Worm (Caenorhabditis elegans) whole organism, L4 larva: Measurements from ENCODE around the gene F10E7.1.

Experiments used
- F44E2.7 ChIP-seq: fragments of 200-800 bp; sonication (Bioruptor generic); IDR thresholded peaks from 2 replicates; pipeline ENCODE4 v2.1.2; 2022; ENCODE audit warnings: missing genetic modification characterization, missing compliant biosample characterization
- R02D3.7 ChIP-seq: fragments of 150-350 bp; sonication (generic microtip); optimal IDR thresholded peaks from 3 replicates; lab custom pipeline; 2014; ENCODE audit warnings: missing biosample characterization, missing genetic modification characterization
- Y48G9A.11 ChIP-seq: fragments of 200-800 bp; sonication (Bioruptor generic); IDR thresholded peaks from 2 replicates; pipeline ENCODE4 v1.3.6; 2022; ENCODE audit warnings: missing genetic modification reagents, missing genetic modification characterization, missing compliant biosample characterization
- Y5F2A.4 ChIP-seq: fragments of 200-800 bp; sonication (Bioruptor generic); optimal IDR thresholded peaks from 2 replicates; lab custom pipeline; 2018; ENCODE audit warnings: mild to moderate bottlenecking, missing genetic modification characterization, missing compliant biosample characterization
- aly-2 ChIP-seq: sonication (generic microtip); optimal IDR thresholded peaks from 2 replicates; lab custom pipeline; 2018; ENCODE audit warnings: missing biosample characterization, missing genetic modification characterization
- ama-1 ChIP-seq: fragments of 150-350 bp; optimal IDR thresholded peaks from 2 replicates; lab custom pipeline; 2014; ENCODE audit warnings: inconsistent platforms, mixed read lengths
- arid-1 ChIP-seq: fragments of 200-800 bp; sonication (Bioruptor generic); conservative IDR thresholded peaks from 2 replicates; pipeline ENCODE4 v1.3.6; 2022; ENCODE audit warnings: missing genetic modification reagents, missing genetic modification characterization, missing compliant biosample characterization
- ceh-28 ChIP-seq: fragments of 150-350 bp; optimal IDR thresholded peaks from 2 replicates; lab custom pipeline; 2014; ENCODE audit warnings: missing biosample characterization, missing genetic modification reagents, missing genetic modification characterization
- ces-1 ChIP-seq: fragments of 150-350 bp; sonication (generic microtip); optimal IDR thresholded peaks from 4 replicates; lab custom pipeline; 2014; ENCODE audit warnings: missing biosample characterization, missing genetic modification reagents, missing genetic modification characterization
- cey-2 ChIP-seq: sonication (generic microtip); optimal IDR thresholded peaks from 3 replicates; lab custom pipeline; 2017; ENCODE audit warnings: missing genetic modification characterization, mild to moderate bottlenecking, missing compliant biosample characterization, antibody characterized with exemption, borderline replicate concordance; ENCODE audit not compliant: insufficient read depth
- daf-8 ChIP-seq: fragments of 200-800 bp; sonication (Bioruptor generic); IDR thresholded peaks from 2 replicates; pipeline ENCODE4 v1.3.6; 2022; ENCODE audit warnings: missing genetic modification characterization, missing compliant biosample characterization
- dmd-8 ChIP-seq: fragments of 200-800 bp; sonication (Bioruptor generic); IDR thresholded peaks from 2 replicates; pipeline ENCODE4 v1.3.6; 2022; ENCODE audit warnings: missing genetic modification characterization, missing compliant biosample characterization
- dpl-1 ChIP-seq: fragments of 150-350 bp; optimal IDR thresholded peaks from 2 replicates; lab custom pipeline; 2014; ENCODE audit warnings: missing biosample characterization, missing genetic modification reagents, missing genetic modification characterization
- egl-27 ChIP-seq: sonication (generic microtip); optimal IDR thresholded peaks from 3 replicates; lab custom pipeline; 2017; ENCODE audit warnings: missing biosample characterization, missing genetic modification reagents, missing genetic modification characterization
- egl-43 ChIP-seq: fragments of 200-800 bp; sonication (Bioruptor generic); IDR thresholded peaks from 2 replicates; pipeline ENCODE4 v1.3.6; 2022; ENCODE audit warnings: missing genetic modification reagents, missing genetic modification characterization, missing compliant biosample characterization
- fkh-10 ChIP-seq: fragments of 150-350 bp; optimal IDR thresholded peaks from 2 replicates; lab custom pipeline; 2014; ENCODE audit warnings: missing biosample characterization, missing genetic modification reagents, missing genetic modification characterization
- lin-13 ChIP-seq: fragments of 150-350 bp; optimal IDR thresholded peaks from 2 replicates; lab custom pipeline; 2014; ENCODE audit warnings: missing biosample characterization, missing genetic modification reagents, missing genetic modification characterization
- madf-5 ChIP-seq, 2 experiments: fragments of 200-800 bp; sonication (Bioruptor generic); IDR thresholded peaks; 2 replicates each; pipeline ENCODE4 v1.3.6; 2022; ENCODE audit warnings: missing compliant biosample characterization in 2 of 2, missing genetic modification characterization in 2 of 2
- mep-1 ChIP-seq: fragments of 150-350 bp; sonication (generic microtip); optimal IDR thresholded peaks from 3 replicates; lab custom pipeline; 2014; ENCODE audit warnings: missing biosample characterization, missing genetic modification characterization
- mxl-2 ChIP-seq: fragments of 200-800 bp; sonication (Bioruptor generic); conservative IDR thresholded peaks from 2 replicates; pipeline ENCODE4 v1.3.6; 2022; ENCODE audit warnings: missing genetic modification reagents, missing genetic modification characterization, missing compliant biosample characterization
- mxl-3 ChIP-seq: fragments of 200-800 bp; sonication (Bioruptor generic); optimal IDR thresholded peaks from 2 replicates; lab custom pipeline; 2018; ENCODE audit warnings: mild to moderate bottlenecking, missing genetic modification characterization, missing compliant biosample characterization
- nhr-111 ChIP-seq: fragments of 200-800 bp; sonication (Bioruptor generic); optimal IDR thresholded peaks from 2 replicates; lab custom pipeline; 2018; ENCODE audit warnings: mild to moderate bottlenecking, missing genetic modification characterization, missing compliant biosample characterization
- nhr-237 ChIP-seq: sonication (generic microtip); optimal IDR thresholded peaks from 2 replicates; lab custom pipeline; 2017; ENCODE audit warnings: missing biosample characterization, missing genetic modification characterization
- nhr-25 ChIP-seq: sonication (generic microtip); optimal IDR thresholded peaks from 2 replicates; lab custom pipeline; 2017; ENCODE audit warnings: missing genetic modification characterization, mild to moderate bottlenecking, missing compliant biosample characterization, antibody characterized with exemption, moderate library complexity, borderline replicate concordance; ENCODE audit not compliant: insufficient read depth
- nhr-76 ChIP-seq: fragments of 150-350 bp; optimal IDR thresholded peaks from 2 replicates; lab custom pipeline; 2014; ENCODE audit warnings: missing biosample characterization, missing genetic modification characterization
- nhr-77 ChIP-seq: fragments of 150-350 bp; optimal IDR thresholded peaks from 2 replicates; lab custom pipeline; 2014; ENCODE audit warnings: missing biosample characterization, missing genetic modification characterization
- pha-4 ChIP-seq, 2 experiments: fragments of 150-350 bp in 1 of 2; fragments of 200-800 bp in 1 of 2; sonication (Bioruptor generic) in 1 of 2; IDR thresholded peaks in 1 of 2; optimal IDR thresholded peaks in 1 of 2; 2 replicates each; pipeline versions ENCODE4 v1.3.6 to Lab custom; 2014 to 2022; ENCODE audit warnings: missing genetic modification characterization in 2 of 2, missing genetic modification reagents in 2 of 2, missing biosample characterization in 1 of 2, missing compliant biosample characterization in 1 of 2
- php-3 ChIP-seq: fragments of 200-800 bp; sonication (Bioruptor generic); IDR thresholded peaks from 2 replicates; pipeline ENCODE4 v1.3.6; 2022; ENCODE audit warnings: missing genetic modification reagents, missing genetic modification characterization, missing compliant biosample characterization
- set-16 ChIP-seq: fragments of 200-800 bp; sonication (Bioruptor generic); IDR thresholded peaks from 2 replicates; pipeline ENCODE4 v1.3.6; 2022; ENCODE audit warnings: missing genetic modification reagents, missing genetic modification characterization, missing compliant biosample characterization
- skn-1 ChIP-seq: fragments of 150-350 bp; optimal IDR thresholded peaks from 2 replicates; lab custom pipeline; 2014; ENCODE audit warnings: missing biosample characterization, missing genetic modification characterization
- tag-97 ChIP-seq: fragments of 200-800 bp; sonication (Bioruptor generic); IDR thresholded peaks from 2 replicates; pipeline ENCODE4 v1.3.6; 2022; ENCODE audit warnings: missing genetic modification characterization, missing compliant biosample characterization
- unc-39 ChIP-seq: sonication (generic microtip); optimal IDR thresholded peaks from 2 replicates; lab custom pipeline; 2017; ENCODE audit warnings: missing biosample characterization, missing genetic modification characterization
- unc-62 ChIP-seq, 3 experiments: fragments of 150-350 bp in 1 of 3; sonication (generic microtip); optimal IDR thresholded peaks in 2 of 3; peaks in 1 of 3; 1 replicate in 1 of 3; 2 replicates in 2 of 3; lab custom pipeline; 2014 to 2017; ENCODE audit warnings: missing biosample characterization in 3 of 3, missing genetic modification characterization in 3 of 3, missing genetic modification reagents in 3 of 3, missing genotype in 1 of 3
- vab-7 ChIP-seq: fragments of 200-800 bp; sonication (Bioruptor generic); IDR thresholded peaks from 2 replicates; pipeline ENCODE4 v1.3.6; 2022; ENCODE audit warnings: missing genetic modification reagents, missing genetic modification characterization, missing compliant biosample characterization
- zfp-3 ChIP-seq: fragments of 200-800 bp; sonication (Bioruptor generic); conservative IDR thresholded peaks from 2 replicates; pipeline ENCODE4 v1.3.6; 2022; ENCODE audit warnings: missing genetic modification reagents, missing genetic modification characterization, missing compliant biosample characterization
- ztf-7 ChIP-seq: fragments of 150-350 bp; optimal IDR thresholded peaks from 2 replicates; lab custom pipeline; 2014; ENCODE audit warnings: missing biosample characterization, missing genetic modification characterization

Gene F10E7.1

ce11 chrII:7151969-7152631 lies 25.5 kb downstream of the F10E7.1 start, which contains the start of gene fust-1 (continued):
- TF ChIP-seq Y48G9A.11 (GFP tag; lab: Robert Waterston, UW) (peak; percentile 91), ceh-28 (tag; lab: Kevin White, UChicago) (no peak), arid-1 (GFP tag; lab: Robert Waterston, UW) (peak; percentile 96), mxl-2 (GFP tag; lab: Robert Waterston, UW) (peak; percentile 85; the same call in 1 of the 2 replicates), unc-62 (GFP tag; optimal IDR thresholded peaks at IDR 0.05 in 1 of 2; lab: Kevin White, UChicago) (peak in 1 of 2 experiments; percentile 90), unc-62 (tag; optimal IDR thresholded peaks at IDR 0.05; lab: Kevin White, UChicago) (no peak), dpl-1 (GFP tag; lab: Kevin White, UChicago) (peak; percentile 90), cey-2 (peak; percentile 76), madf-5 (GFP tag; IDR thresholded peaks at IDR 0.05; lab: Robert Waterston, UW) (no peak), nhr-77 (tag; lab: Kevin White, UChicago) (peak; percentile 85), nhr-76 (tag; lab: Kevin White, UChicago) (peak; percentile 71), daf-8 (GFP tag; lab: Robert Waterston, UW) (no peak), Y5F2A.4 (GFP tag; lab: Kevin White, UChicago) (peak; percentile 21), F44E2.7 (GFP tag; lab: Robert Waterston, UW) (peak; percentile 67; the same call in 1 of the 2 replicates), ztf-7 (peak; percentile 84), dmd-8 (GFP tag; lab: Robert Waterston, UW) (no peak), skn-1 (tag; lab: Kevin White, UChicago) (peak; percentile 87), nhr-25 (tag; lab: Kevin White, UChicago) (peak; percentile 93), fkh-10 (GFP tag; lab: Kevin White, UChicago) (peak; percentile 82), ama-1 (lab: Kevin White, UChicago) (peak; percentile 72), tag-97 (GFP tag; lab: Robert Waterston, UW) (no peak), pha-4 (GFP tag; IDR thresholded peaks at IDR 0.05; lab: Robert Waterston, UW) (peak; percentile 94), pha-4 (tag; optimal IDR thresholded peaks at IDR 0.05; lab: Kevin White, UChicago) (peak; percentile 73), egl-43 (GFP tag; lab: Robert Waterston, UW) (peak; percentile 88), php-3 (peak; percentile 86), aly-2 (tag; lab: Kevin White, UChicago) (no peak), zfp-3 (GFP tag; lab: Robert Waterston, UW) (peak; percentile 85), lin-13 (GFP tag; lab: Kevin White, UChicago) (peak; percentile 94), unc-39 (tag; lab: Kevin White, UChicago) (no peak), nhr-237 (tag; lab: Kevin White, UChicago) (no peak), nhr-111 (GFP tag; lab: Kevin White, UChicago) (no peak), mxl-3 (GFP tag; lab: Kevin White, UChicago) (peak; percentile 77), mep-1 (tag; lab: Kevin White, UChicago) (peak; percentile 96), vab-7 (GFP tag; lab: Robert Waterston, UW) (0 out of 2 replicates have a peak, but pooled peaks have one; percentile 49), ces-1 (GFP tag; lab: Kevin White, UChicago) (peak; percentile 59), egl-27 (tag; lab: Kevin White, UChicago) (no peak), R02D3.7 (tag; lab: Kevin White, UChicago) (no peak)

DNA sequence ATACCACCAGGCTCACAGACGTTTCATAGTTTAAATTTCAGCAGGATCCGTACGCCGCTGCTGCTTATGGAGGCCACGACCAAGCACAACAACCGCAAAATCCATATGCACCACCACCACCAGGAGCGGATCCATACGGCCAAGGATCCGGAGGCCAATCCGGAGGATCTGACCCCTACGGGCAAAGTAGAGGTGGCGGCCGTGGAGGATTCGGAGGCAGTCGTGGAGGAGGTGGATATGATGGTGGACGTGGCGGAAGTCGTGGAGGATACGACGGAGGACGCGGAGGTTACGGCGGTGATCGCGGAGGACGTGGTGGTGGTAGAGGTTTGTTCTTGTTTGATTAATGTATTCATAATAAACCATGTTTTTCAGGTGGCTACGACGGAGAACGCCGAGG lies 26.5 kb downstream of the F10E7.1 start:
- peak; percentile 89 for TF ChIP-seq set-16 (GFP tag; lab: Robert Waterston, UW)
